Worm (Caenorhabditis elegans) whole organism, L3 larva: ENCODE results near the gene F13B9.2.

Source experiments
- ZK546.5 ChIP-seq: sonication (generic microtip); optimal IDR thresholded peaks from 2 replicates; lab custom pipeline; 2017; ENCODE audit warnings: missing biosample characterization, missing genetic modification characterization
- aly-2 ChIP-seq: fragments of 150-350 bp; optimal IDR thresholded peaks from 2 replicates; lab custom pipeline; 2014; ENCODE audit warnings: missing biosample characterization, missing genetic modification characterization
- ama-1 ChIP-seq: fragments of 150-350 bp; optimal IDR thresholded peaks from 2 replicates; lab custom pipeline; 2018
- ceh-28 ChIP-seq: fragments of 150-350 bp; optimal IDR thresholded peaks from 2 replicates; lab custom pipeline; 2014; ENCODE audit warnings: missing biosample characterization, missing genetic modification reagents, missing genetic modification characterization
- ceh-82 ChIP-seq: fragments of 150-350 bp; optimal IDR thresholded peaks from 2 replicates; lab custom pipeline; 2014; ENCODE audit warnings: missing biosample characterization, missing genetic modification characterization
- ceh-9 ChIP-seq: sonication (generic microtip); optimal IDR thresholded peaks from 2 replicates; lab custom pipeline; 2018; ENCODE audit warnings: missing biosample characterization, missing genetic modification characterization
- daf-12 ChIP-seq: fragments of 150-350 bp; optimal IDR thresholded peaks from 2 replicates; lab custom pipeline; 2014; ENCODE audit warnings: missing biosample characterization, missing genetic modification reagents, missing genetic modification characterization
- egl-27 ChIP-seq: sonication (generic microtip); optimal IDR thresholded peaks from 4 replicates; lab custom pipeline; 2017; ENCODE audit warnings: missing biosample characterization, missing genetic modification reagents, missing genetic modification characterization
- elt-1 ChIP-seq: fragments of 150-350 bp; optimal IDR thresholded peaks from 2 replicates; lab custom pipeline; 2014; ENCODE audit warnings: missing biosample characterization, missing genetic modification characterization
- elt-2 ChIP-seq: sonication (generic microtip); optimal IDR thresholded peaks from 2 replicates; lab custom pipeline; 2016; ENCODE audit warnings: missing genetic modification reagents, mild to moderate bottlenecking, missing genetic modification characterization, missing compliant biosample characterization
- eor-1 ChIP-seq, 2 experiments: fragments of 150-350 bp; optimal IDR thresholded peaks; 2 replicates each; lab custom pipeline; 2014 to 2018; ENCODE audit warnings: missing biosample characterization in 2 of 2, missing genetic modification characterization in 2 of 2
- fkh-10 ChIP-seq: sonication (generic microtip); optimal IDR thresholded peaks from 2 replicates; lab custom pipeline; 2017; ENCODE audit warnings: missing biosample characterization, missing genetic modification reagents, missing genetic modification characterization
- hmg-11 ChIP-seq: sonication (generic microtip); optimal IDR thresholded peaks from 2 replicates; lab custom pipeline; 2016; ENCODE audit warnings: missing genetic modification characterization, missing compliant biosample characterization
- jun-1 ChIP-seq: fragments of 150-350 bp; optimal IDR thresholded peaks from 2 replicates; lab custom pipeline; 2014; ENCODE audit warnings: missing biosample characterization, missing genetic modification reagents, missing genetic modification characterization
- lsy-12 ChIP-seq: sonication (generic microtip); optimal IDR thresholded peaks from 2 replicates; lab custom pipeline; 2016; ENCODE audit warnings: mild to moderate bottlenecking, missing genetic modification characterization, missing compliant biosample characterization
- mdl-1 ChIP-seq: fragments of 150-350 bp; optimal IDR thresholded peaks from 2 replicates; lab custom pipeline; 2014; ENCODE audit warnings: missing biosample characterization, missing genetic modification characterization
- mml-1 ChIP-seq: fragments of 150-350 bp; sonication (generic microtip); optimal IDR thresholded peaks from 3 replicates; lab custom pipeline; 2014; ENCODE audit warnings: missing biosample characterization, missing genetic modification characterization
- nfya-1 ChIP-seq: sonication (generic microtip); optimal IDR thresholded peaks from 2 replicates; lab custom pipeline; 2017; ENCODE audit warnings: missing genetic modification characterization, mild to moderate bottlenecking, missing compliant biosample characterization, antibody characterized with exemption, moderate library complexity; ENCODE audit not compliant: insufficient read depth
- nhr-23 ChIP-seq: fragments of 150-350 bp; optimal IDR thresholded peaks from 2 replicates; lab custom pipeline; 2014; ENCODE audit warnings: missing biosample characterization, missing genetic modification reagents, missing genetic modification characterization
- nhr-237 ChIP-seq: fragments of 150-350 bp; optimal IDR thresholded peaks from 2 replicates; lab custom pipeline; 2014; ENCODE audit warnings: missing biosample characterization, missing genetic modification characterization
- nhr-25 ChIP-seq: sonication (generic microtip); optimal IDR thresholded peaks from 2 replicates; lab custom pipeline; 2017; ENCODE audit warnings: missing biosample characterization, missing genetic modification characterization
- nhr-28 ChIP-seq: fragments of 150-350 bp; optimal IDR thresholded peaks from 2 replicates; lab custom pipeline; 2014; ENCODE audit warnings: missing biosample characterization, missing genetic modification characterization
- nhr-76 ChIP-seq: fragments of 150-350 bp; sonication (generic microtip); optimal IDR thresholded peaks from 5 replicates; lab custom pipeline; 2014; ENCODE audit warnings: missing biosample characterization, missing genetic modification characterization
- nhr-77 ChIP-seq: fragments of 150-350 bp; optimal IDR thresholded peaks from 2 replicates; lab custom pipeline; 2014; ENCODE audit warnings: missing biosample characterization, missing genetic modification characterization
- pha-4 ChIP-seq: fragments of 150-350 bp; optimal IDR thresholded peaks from 2 replicates; lab custom pipeline; 2014; ENCODE audit warnings: missing biosample characterization, missing genetic modification reagents, missing genetic modification characterization
- pqm-1 ChIP-seq: fragments of 150-350 bp; optimal IDR thresholded peaks from 2 replicates; lab custom pipeline; 2017; ENCODE audit warnings: missing biosample characterization, missing genetic modification characterization, inconsistent platforms
- sea-2 ChIP-seq: fragments of 150-350 bp; sonication (generic microtip); optimal IDR thresholded peaks from 4 replicates; lab custom pipeline; 2014; ENCODE audit warnings: missing biosample characterization, missing genetic modification reagents, missing genetic modification characterization
- skn-1 ChIP-seq: fragments of 150-350 bp; optimal IDR thresholded peaks from 2 replicates; lab custom pipeline; 2014; ENCODE audit warnings: missing biosample characterization, missing genetic modification characterization
- snpc-4 ChIP-seq: fragments of 150-350 bp; optimal IDR thresholded peaks from 2 replicates; lab custom pipeline; 2014; ENCODE audit warnings: missing biosample characterization, missing genetic modification characterization
- tbx-2 ChIP-seq: sonication (generic microtip); optimal IDR thresholded peaks from 2 replicates; lab custom pipeline; 2016; ENCODE audit warnings: mild to moderate bottlenecking, missing genetic modification characterization, missing compliant biosample characterization
- unc-62 ChIP-seq: fragments of 150-350 bp; sonication (generic microtip); optimal IDR thresholded peaks from 4 replicates; lab custom pipeline; 2014; ENCODE audit warnings: missing biosample characterization, missing genetic modification reagents, missing genetic modification characterization
- zag-1 ChIP-seq: fragments of 150-350 bp; optimal IDR thresholded peaks from 2 replicates; lab custom pipeline; 2014; ENCODE audit warnings: missing biosample characterization, missing genetic modification characterization
- ztf-11 ChIP-seq: fragments of 150-350 bp; optimal IDR thresholded peaks from 2 replicates; lab custom pipeline; 2014; ENCODE audit warnings: missing biosample characterization, missing genetic modification characterization

F13B9.2 gene

DNA sequence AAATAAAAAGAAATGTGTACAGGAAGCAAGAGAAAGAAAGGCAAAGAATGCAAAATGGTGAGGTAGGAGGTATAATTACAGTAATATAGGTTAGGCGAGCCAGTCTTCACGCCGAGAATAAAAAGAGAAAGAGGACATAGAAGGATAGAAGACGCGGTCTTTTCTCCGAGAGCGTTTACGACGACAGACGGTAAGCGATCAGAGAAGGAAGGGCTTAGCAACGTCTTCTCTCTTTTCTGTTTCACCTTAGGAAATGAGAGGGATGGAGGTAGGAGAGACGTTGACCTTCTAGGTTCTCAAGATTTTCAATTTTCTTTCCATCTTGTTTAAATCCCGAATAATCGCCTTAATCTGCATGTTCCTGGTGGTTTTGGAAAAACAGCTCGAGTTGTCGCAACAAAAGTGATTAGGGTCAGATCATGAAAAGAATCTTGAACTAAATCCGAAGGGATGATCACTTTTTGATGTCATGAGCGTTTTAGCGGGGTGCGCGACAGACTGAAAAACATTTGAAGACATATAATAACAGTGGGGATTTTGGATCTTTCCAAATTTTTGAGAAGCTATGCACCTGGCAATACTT, 14.4 kb upstream of the F13B9.2 start, which contains the start of gene cutl-29:
Gene cutl-29 (minus strand): TSS at position 51 of the 583 bp plus-strand sequence.
- TF ChIP-seq ama-1 (lab: Kevin White, UChicago) (no peak), nhr-28 (tag; lab: Kevin White, UChicago) (no peak), fkh-10 (GFP tag; lab: Kevin White, UChicago) (no peak), skn-1 (tag; lab: Kevin White, UChicago) (no peak), nhr-76 (tag; lab: Kevin White, UChicago) (no peak), mdl-1 (no peak), tbx-2 (tag; lab: Kevin White, UChicago) (no peak), lsy-12 (tag; lab: Kevin White, UChicago) (no peak), eor-1 (tag; optimal IDR thresholded peaks at IDR 0.05; lab: Kevin White, UChicago) (no peak), aly-2 (tag; lab: Kevin White, UChicago) (no peak), elt-1 (tag; lab: Kevin White, UChicago) (no peak), daf-12 (tag; lab: Kevin White, UChicago) (no peak), mml-1 (no peak), nhr-77 (no peak), elt-2 (tag; lab: Kevin White, UChicago) (no peak), snpc-4 (tag; lab: Kevin White, UChicago) (no peak), ceh-9 (tag; lab: Kevin White, UChicago) (no peak)

DNA sequence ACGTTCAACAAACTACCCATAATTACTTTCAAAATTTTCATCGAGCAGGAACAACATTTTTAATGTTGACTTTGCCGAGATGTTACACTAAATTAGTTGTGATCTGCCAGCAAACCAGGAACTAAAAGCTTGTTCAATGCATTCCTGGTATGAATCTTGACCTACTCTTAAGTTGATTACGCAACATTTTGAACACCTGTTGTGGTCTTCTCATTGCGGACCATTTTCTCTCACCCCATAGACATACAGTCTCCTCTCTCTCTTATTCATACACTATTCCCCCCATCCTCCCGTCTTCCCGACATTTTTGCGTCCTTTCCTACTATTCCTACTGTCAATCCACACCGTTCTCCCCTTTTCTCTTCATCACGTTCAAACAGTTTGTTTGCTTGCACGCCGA, 12.0 kb upstream of the F13B9.2 start:
- TF ChIP-seq ceh-82 (tag; lab: Kevin White, UChicago) (no peak), nhr-77 (no peak), pha-4 (tag; lab: Kevin White, UChicago) (peak; percentile 35), nhr-237 (tag; lab: Kevin White, UChicago) (no peak), daf-12 (tag; lab: Kevin White, UChicago) (no peak)

DNA sequence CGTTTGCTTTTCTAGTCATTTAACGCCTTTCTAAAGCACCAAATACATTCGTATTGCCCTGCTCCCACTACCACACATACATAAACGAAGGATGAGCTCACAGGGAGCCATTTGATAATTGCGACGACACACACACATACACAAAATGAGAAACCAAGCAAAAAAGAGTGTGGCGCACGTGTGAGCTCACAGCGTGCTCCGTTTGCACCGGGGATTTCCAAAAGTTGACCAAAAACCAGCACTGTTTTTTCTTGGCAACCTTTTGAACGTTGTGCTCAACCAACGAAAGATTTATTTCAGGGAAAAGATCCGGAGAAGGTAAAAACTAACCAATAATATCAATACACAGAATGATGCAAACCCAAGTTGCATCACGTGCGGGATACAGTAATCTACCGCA, 10.6 kb upstream of the F13B9.2 start, which contains the start of gene ksr-1:
Gene ksr-1 (plus strand): TSS at position 301 of the 400 bp plus-strand sequence.
- TF ChIP-seq mdl-1 = no peak
- TF ChIP-seq snpc-4 (tag; lab: Kevin White, UChicago) = no peak
- TF ChIP-seq pha-4 (tag; lab: Kevin White, UChicago) = no peak

DNA sequence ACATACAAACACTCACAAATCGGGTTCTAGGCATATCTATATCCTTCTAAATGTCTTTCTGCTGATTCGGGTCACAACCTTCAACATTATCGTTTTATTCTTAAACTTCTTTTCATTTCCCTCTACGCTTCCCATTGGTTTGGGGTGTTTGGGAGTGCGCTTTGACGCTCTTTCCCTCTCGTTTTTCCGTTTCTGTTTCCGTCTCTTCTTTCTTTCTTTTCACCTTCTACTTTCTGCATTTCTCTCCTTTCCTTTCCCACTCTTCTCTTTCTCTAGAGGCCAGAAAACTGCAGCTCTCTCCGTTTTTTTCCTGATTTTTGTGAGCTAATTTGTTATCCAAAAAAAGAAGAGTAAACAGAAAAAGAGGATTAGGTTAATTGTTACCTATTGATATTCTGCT, 9.2 kb upstream of the F13B9.2 start:
- peak; percentile 42 for TF ChIP-seq hmg-11 (tag; lab: Kevin White, UChicago)
- no peak for TF ChIP-seq nhr-25 (tag; lab: Kevin White, UChicago)
- TF ChIP-seq ceh-28 (tag; lab: Kevin White, UChicago) = no peak
- peak; percentile 9 for TF ChIP-seq pha-4 (tag; lab: Kevin White, UChicago)
- TF ChIP-seq nfya-1 (tag; lab: Kevin White, UChicago) = peak; percentile 60
- no peak for TF ChIP-seq snpc-4 (tag; lab: Kevin White, UChicago)
- TF ChIP-seq fkh-10 (GFP tag; lab: Kevin White, UChicago) = no peak
- TF ChIP-seq ztf-11 (tag; lab: Kevin White, UChicago) = no peak
- no peak for TF ChIP-seq ama-1 (lab: Kevin White, UChicago)
- no peak for TF ChIP-seq mdl-1
- TF ChIP-seq sea-2 = no peak
- no peak for TF ChIP-seq mml-1
- TF ChIP-seq ceh-82 (tag; lab: Kevin White, UChicago) = no peak
- TF ChIP-seq nhr-23 = no peak
- no peak for TF ChIP-seq jun-1 (tag; lab: Kevin White, UChicago)
- no peak for TF ChIP-seq pqm-1 (tag; lab: Kevin White, UChicago)
- no peak for TF ChIP-seq nhr-28 (tag; lab: Kevin White, UChicago)

DNA sequence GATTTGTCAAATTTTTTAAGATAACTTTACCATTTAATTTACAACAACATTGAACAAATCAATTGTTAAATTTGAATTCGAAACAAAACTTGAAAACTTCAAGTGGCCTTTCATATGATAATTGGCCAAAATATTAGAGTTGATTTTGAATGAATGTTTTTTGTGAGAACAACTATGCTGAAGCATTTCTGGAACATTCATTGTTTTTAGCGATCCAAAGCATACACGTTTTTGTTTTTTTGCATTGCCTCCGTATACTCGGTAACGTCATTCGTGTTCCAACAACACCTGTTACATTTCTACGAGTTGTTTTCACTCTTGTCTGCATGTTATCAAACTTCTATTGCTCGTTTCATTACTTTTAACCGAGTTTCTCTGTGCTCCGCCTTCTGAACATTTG, 8.5 kb upstream of the F13B9.2 start:
- TF ChIP-seq nhr-77 = no peak
- no peak for TF ChIP-seq jun-1 (tag; lab: Kevin White, UChicago)
- no peak for TF ChIP-seq skn-1 (tag; lab: Kevin White, UChicago)
- no peak for TF ChIP-seq pha-4 (tag; lab: Kevin White, UChicago)
- TF ChIP-seq mdl-1 = no peak
- no peak for TF ChIP-seq ZK546.5 (tag; lab: Kevin White, UChicago)
- TF ChIP-seq lsy-12 (tag; lab: Kevin White, UChicago) = no peak
- TF ChIP-seq unc-62 (GFP tag; lab: Kevin White, UChicago) = no peak
- no peak for TF ChIP-seq hmg-11 (tag; lab: Kevin White, UChicago)
- TF ChIP-seq egl-27 (tag; lab: Kevin White, UChicago) = no peak
- no peak for TF ChIP-seq sea-2
- no peak for TF ChIP-seq zag-1
- TF ChIP-seq pqm-1 (tag; lab: Kevin White, UChicago) = no peak
- no peak for TF ChIP-seq ceh-28 (tag; lab: Kevin White, UChicago)
- TF ChIP-seq, all 47 proteins: peak for 0
